Worm (Caenorhabditis elegans) whole organism, young adult: ENCODE measurements around the gene F52G3.5.

Experiments
- C17E4.6 ChIP-seq: fragments of 200-800 bp; sonication (Bioruptor generic); IDR thresholded peaks from 2 replicates; pipeline ENCODE4 v1.3.6; 2022; ENCODE audit warnings: missing genetic modification reagents, missing genetic modification characterization, missing compliant biosample characterization
- D2030.7 ChIP-seq: fragments of 200-800 bp; sonication (Bioruptor generic); IDR thresholded peaks from 2 replicates; pipeline ENCODE4 v1.3.6; 2022; ENCODE audit warnings: missing genetic modification reagents, missing genetic modification characterization, missing compliant biosample characterization
- F33H1.4 ChIP-seq: fragments of 200-800 bp; sonication (Bioruptor generic); IDR thresholded peaks from 2 replicates; pipeline ENCODE4 v1.3.6; 2022; ENCODE audit warnings: missing genetic modification reagents, missing genetic modification characterization, missing compliant biosample characterization
- F49E8.2 ChIP-seq: sonication (generic microtip); optimal IDR thresholded peaks from 3 replicates; lab custom pipeline; 2017; ENCODE audit warnings: missing genetic modification characterization, mild to moderate bottlenecking, missing compliant biosample characterization, antibody characterized with exemption, moderate library complexity; ENCODE audit not compliant: insufficient read depth
- F57C9.4 ChIP-seq: sonication (generic microtip); optimal IDR thresholded peaks from 2 replicates; lab custom pipeline; 2017; ENCODE audit warnings: mild to moderate bottlenecking, missing genetic modification characterization, missing compliant biosample characterization
- T07F8.4 ChIP-seq: sonication (generic microtip); optimal IDR thresholded peaks from 2 replicates; lab custom pipeline; 2016; ENCODE audit warnings: mild to moderate bottlenecking, missing genetic modification characterization, moderate library complexity, missing compliant biosample characterization
- Y53G8AR.9 ChIP-seq: fragments of 200-800 bp; sonication (Bioruptor generic); conservative IDR thresholded peaks from 2 replicates; pipeline ENCODE4 v1.3.6; 2022; ENCODE audit warnings: missing genetic modification reagents, missing genetic modification characterization, missing compliant biosample characterization
- Y56A3A.18 ChIP-seq: fragments of 200-800 bp; sonication (Bioruptor generic); IDR thresholded peaks from 2 replicates; pipeline ENCODE4 v1.3.6; 2022; ENCODE audit warnings: missing genetic modification reagents, missing genetic modification characterization, missing compliant biosample characterization
- Y79H2A.3 ChIP-seq: fragments of 200-800 bp; sonication (Bioruptor generic); conservative IDR thresholded peaks from 2 replicates; pipeline ENCODE4 v1.3.6; 2022; ENCODE audit warnings: missing genetic modification reagents, missing genetic modification characterization, missing compliant biosample characterization
- ZK185.1 ChIP-seq: sonication (generic microtip); optimal IDR thresholded peaks from 2 replicates; lab custom pipeline; 2016; ENCODE audit warnings: mild to moderate bottlenecking, missing genetic modification characterization, missing compliant biosample characterization; ENCODE audit not compliant: poor library complexity, severe bottlenecking
- akir-1 ChIP-seq: fragments of 200-800 bp; sonication (Bioruptor generic); optimal IDR thresholded peaks from 2 replicates; lab custom pipeline; 2018; ENCODE audit warnings: mild to moderate bottlenecking, missing genetic modification characterization, moderate library complexity, missing compliant biosample characterization
- ama-1 ChIP-seq, 3 experiments: fragments of 150-350 bp in 1 of 3; sonication (generic microtip) in 2 of 3; optimal IDR thresholded peaks; 2 replicates each; lab custom pipeline; 2014 to 2018; ENCODE audit warnings: missing biosample characterization in 2 of 3, missing genetic modification characterization in 2 of 3, missing genetic modification reagents in 2 of 3
- aptf-2 ChIP-seq: fragments of 200-800 bp; sonication (Bioruptor generic); conservative IDR thresholded peaks from 2 replicates; pipeline ENCODE4 v1.3.6; 2022; ENCODE audit warnings: missing genetic modification reagents, missing genetic modification characterization, missing compliant biosample characterization
- aptf-3 ChIP-seq: fragments of 200-800 bp; sonication (Bioruptor generic); IDR thresholded peaks from 2 replicates; pipeline ENCODE4 v1.3.6; 2022; ENCODE audit warnings: missing genetic modification characterization, missing compliant biosample characterization
- cebp-2 ChIP-seq: fragments of 200-800 bp; sonication (Bioruptor generic); IDR thresholded peaks from 2 replicates; pipeline ENCODE4 v1.3.6; 2022; ENCODE audit warnings: missing genetic modification characterization, missing compliant biosample characterization
- ceh-100 ChIP-seq: fragments of 200-800 bp; sonication (Bioruptor generic); IDR thresholded peaks from 2 replicates; pipeline ENCODE4 v1.3.6; 2022; ENCODE audit warnings: missing genetic modification reagents, missing genetic modification characterization, missing compliant biosample characterization
- ceh-27 ChIP-seq: fragments of 200-800 bp; sonication (Bioruptor generic); optimal IDR thresholded peaks from 2 replicates; lab custom pipeline; 2018; ENCODE audit warnings: mild to moderate bottlenecking, missing genetic modification characterization, moderate library complexity, missing compliant biosample characterization
- ceh-40 ChIP-seq: fragments of 200-800 bp; sonication (Bioruptor generic); IDR thresholded peaks from 2 replicates; pipeline ENCODE4 v1.3.6; 2022; ENCODE audit warnings: missing genetic modification characterization, missing compliant biosample characterization
- dpff-1 ChIP-seq: sonication (generic microtip); optimal IDR thresholded peaks from 2 replicates; lab custom pipeline; 2017; ENCODE audit warnings: mild to moderate bottlenecking, missing genetic modification characterization, missing compliant biosample characterization
- efl-1 ChIP-seq: fragments of 150-350 bp; optimal IDR thresholded peaks from 2 replicates; lab custom pipeline; 2014; ENCODE audit warnings: missing biosample characterization, missing genetic modification reagents, missing genetic modification characterization
- egl-44 ChIP-seq: fragments of 200-800 bp; sonication (Bioruptor generic); IDR thresholded peaks from 2 replicates; pipeline ENCODE4 v1.3.6; 2022; ENCODE audit warnings: missing genetic modification reagents, missing genetic modification characterization, missing compliant biosample characterization
- egrh-3 ChIP-seq: fragments of 200-800 bp; sonication (Bioruptor generic); IDR thresholded peaks from 2 replicates; pipeline ENCODE4 v1.3.6; 2022; ENCODE audit warnings: missing genetic modification reagents, missing genetic modification characterization, missing compliant biosample characterization
- fkh-3 ChIP-seq: sonication (generic microtip); optimal IDR thresholded peaks from 2 replicates; lab custom pipeline; 2016; ENCODE audit warnings: mild to moderate bottlenecking, missing genetic modification characterization, missing compliant biosample characterization
- gei-17 ChIP-seq: fragments of 200-800 bp; sonication (Bioruptor generic); optimal IDR thresholded peaks from 2 replicates; lab custom pipeline; 2018; ENCODE audit warnings: mild to moderate bottlenecking, missing genetic modification characterization, missing compliant biosample characterization
- hmg-1.2 ChIP-seq: fragments of 200-800 bp; sonication (Bioruptor generic); IDR thresholded peaks from 2 replicates; pipeline ENCODE4 v1.3.6; 2022; ENCODE audit warnings: missing genetic modification reagents, missing genetic modification characterization, missing compliant biosample characterization
- hrde-1 ChIP-seq: sonication (generic microtip); optimal IDR thresholded peaks from 2 replicates; lab custom pipeline; 2016; ENCODE audit warnings: missing genetic modification characterization, mild to moderate bottlenecking, missing compliant biosample characterization, moderate library complexity, missing genotype, missing genetic modification reagents, borderline replicate concordance
- hsf-1 ChIP-seq: fragments of 200-800 bp; sonication (Bioruptor generic); IDR thresholded peaks from 2 replicates; pipeline ENCODE4 v1.3.6; 2022; ENCODE audit warnings: missing genetic modification reagents, missing genetic modification characterization, missing compliant biosample characterization
- lin-40 ChIP-seq: sonication (generic microtip); optimal IDR thresholded peaks from 2 replicates; lab custom pipeline; 2016; ENCODE audit warnings: missing genetic modification characterization, mild to moderate bottlenecking, missing compliant biosample characterization, missing genotype, missing genetic modification reagents
- lir-1 ChIP-seq: fragments of 200-800 bp; sonication (Bioruptor generic); conservative IDR thresholded peaks from 2 replicates; pipeline ENCODE4 v1.3.6; 2022; ENCODE audit warnings: missing genetic modification reagents, missing genetic modification characterization, missing compliant biosample characterization
- lsy-27 ChIP-seq: sonication (generic microtip); optimal IDR thresholded peaks from 2 replicates; lab custom pipeline; 2017; ENCODE audit warnings: missing genetic modification characterization, mild to moderate bottlenecking, missing compliant biosample characterization, antibody characterized with exemption, missing genotype, borderline replicate concordance; ENCODE audit not compliant: insufficient read depth
- madf-10 ChIP-seq: sonication (generic microtip); optimal IDR thresholded peaks from 2 replicates; lab custom pipeline; 2016; ENCODE audit warnings: mild to moderate bottlenecking, missing genetic modification characterization, missing compliant biosample characterization
- madf-6 ChIP-seq: fragments of 200-800 bp; sonication (Bioruptor generic); IDR thresholded peaks from 2 replicates; pipeline ENCODE4 v1.3.6; 2022; ENCODE audit warnings: missing genetic modification reagents, missing genetic modification characterization, missing compliant biosample characterization
- mel-28 ChIP-seq: sonication (generic microtip); optimal IDR thresholded peaks from 2 replicates; lab custom pipeline; 2016; ENCODE audit warnings: borderline replicate concordance, mild to moderate bottlenecking, missing genetic modification characterization, missing compliant biosample characterization
- mes-4 ChIP-seq: sonication (generic microtip); optimal IDR thresholded peaks from 2 replicates; lab custom pipeline; 2016; ENCODE audit warnings: missing genotype, missing genetic modification characterization, missing compliant biosample characterization
- nfyb-1 ChIP-seq: fragments of 200-800 bp; sonication (Bioruptor generic); IDR thresholded peaks from 2 replicates; pipeline ENCODE4 v1.3.6; 2022; ENCODE audit warnings: missing genetic modification reagents, missing genetic modification characterization, missing compliant biosample characterization
- nhr-120 ChIP-seq: fragments of 200-800 bp; sonication (Bioruptor generic); IDR thresholded peaks from 2 replicates; pipeline ENCODE4 v1.3.6; 2022; ENCODE audit warnings: missing genetic modification characterization, missing compliant biosample characterization
- nhr-27 ChIP-seq: fragments of 200-800 bp; sonication (Bioruptor generic); optimal IDR thresholded peaks from 2 replicates; lab custom pipeline; 2018; ENCODE audit warnings: mild to moderate bottlenecking, missing genetic modification characterization, moderate library complexity, missing compliant biosample characterization
- nhr-80 ChIP-seq: sonication (generic microtip); optimal IDR thresholded peaks from 2 replicates; lab custom pipeline; 2016; ENCODE audit warnings: missing genetic modification characterization, missing compliant biosample characterization
- pbrm-1 ChIP-seq: fragments of 200-800 bp; sonication (Bioruptor generic); IDR thresholded peaks from 2 replicates; pipeline ENCODE4 v1.3.6; 2022; ENCODE audit warnings: missing genetic modification reagents, missing genetic modification characterization, missing compliant biosample characterization
- pha-4 ChIP-seq: fragments of 150-350 bp; sonication (generic microtip); optimal IDR thresholded peaks from 2 replicates; lab custom pipeline; 2014; ENCODE audit warnings: missing biosample characterization, missing genetic modification reagents, missing genetic modification characterization
- somi-1 ChIP-seq: fragments of 200-800 bp; sonication (Bioruptor generic); optimal IDR thresholded peaks from 2 replicates; lab custom pipeline; 2018; ENCODE audit warnings: mild to moderate bottlenecking, missing genetic modification characterization, missing compliant biosample characterization
- tlf-1 ChIP-seq: fragments of 200-800 bp; sonication (Bioruptor generic); optimal IDR thresholded peaks from 2 replicates; lab custom pipeline; 2018; ENCODE audit warnings: mild to moderate bottlenecking, missing genetic modification characterization, missing compliant biosample characterization
- unc-130 ChIP-seq: sonication (generic microtip); optimal IDR thresholded peaks from 2 replicates; lab custom pipeline; 2016; ENCODE audit warnings: missing genetic modification reagents, missing genetic modification characterization, missing compliant biosample characterization
- ztf-25 ChIP-seq: fragments of 200-800 bp; sonication (Bioruptor generic); IDR thresholded peaks from 2 replicates; pipeline ENCODE4 v1.3.6; 2022; ENCODE audit warnings: missing genetic modification reagents, missing genetic modification characterization, missing compliant biosample characterization

F52G3.5 gene

ce11 chrX:16976043-16976442 lies at the start of gene F52G3.5:
TSS of gene F52G3.5 (minus strand) at chrX:16976143.
- TF ChIP-seq ceh-27 (GFP tag; lab: Kevin White, UChicago) (no peak), fkh-3 (tag; lab: Kevin White, UChicago) (no peak), F33H1.4 (GFP tag; lab: Robert Waterston, UW) (no peak), egl-44 (no peak), D2030.7 (GFP tag; lab: Robert Waterston, UW) (no peak), gei-17 (GFP tag; lab: Kevin White, UChicago) (no peak), ZK185.1 (tag; lab: Kevin White, UChicago) (no peak), T07F8.4 (tag; lab: Kevin White, UChicago) (no peak), tlf-1 (GFP tag; lab: Kevin White, UChicago) (no peak), F49E8.2 (tag; lab: Kevin White, UChicago) (no peak), pha-4 (tag; lab: Kevin White, UChicago) (no peak)

ce11 chrX:17020858-17021257 lies 44.9 kb upstream of the F52G3.5 start, which contains the start of gene F35B3.4:
TSS of gene F35B3.4 (minus strand) at chrX:17020958.
- TF ChIP-seq unc-130 (GFP tag; lab: Kevin White, UChicago) (no peak), ceh-100 (GFP tag; lab: Robert Waterston, UW) (no peak), aptf-3 (GFP tag; lab: Robert Waterston, UW) (no peak), nhr-80 (tag; lab: Kevin White, UChicago) (no peak), hsf-1 (GFP tag; lab: Robert Waterston, UW) (no peak), madf-10 (tag; lab: Kevin White, UChicago) (no peak), lir-1 (GFP tag; lab: Robert Waterston, UW) (no peak), egl-44 (no peak), Y56A3A.18 (GFP tag; lab: Robert Waterston, UW) (no peak), ceh-40 (GFP tag; lab: Robert Waterston, UW) (no peak), aptf-2 (GFP tag; lab: Robert Waterston, UW) (no peak), lin-40 (tag; lab: Kevin White, UChicago) (no peak), Y79H2A.3 (GFP tag; lab: Robert Waterston, UW) (no peak), somi-1 (GFP tag; lab: Kevin White, UChicago) (no peak), nhr-120 (GFP tag; lab: Robert Waterston, UW) (no peak), egrh-3 (GFP tag; lab: Robert Waterston, UW) (no peak), dpff-1 (tag; lab: Kevin White, UChicago) (no peak), akir-1 (GFP tag; lab: Kevin White, UChicago) (no peak), pbrm-1 (GFP tag; lab: Robert Waterston, UW) (no peak)

- TF ChIP-seq mel-28 (no peak), fkh-3 (tag; lab: Kevin White, UChicago) (no peak), F57C9.4 (tag; lab: Kevin White, UChicago) (no peak), somi-1 (GFP tag; lab: Kevin White, UChicago) (no peak), cebp-2 (no peak), ztf-25 (GFP tag; lab: Robert Waterston, UW) (no peak), C17E4.6 (GFP tag; lab: Robert Waterston, UW) (no peak)
Observed at ce11 chrX:17019098-17019497, 43.2 kb upstream of the F52G3.5 start.

- TF ChIP-seq hmg-1.2 (no peak), ama-1 (optimal IDR thresholded peaks at IDR 0.05; lab: Kevin White, UChicago) (no peak), ama-1 (GFP tag; optimal IDR thresholded peaks at IDR 0.05; lab: Kevin White, UChicago) (no peak), nfyb-1 (GFP tag; lab: Robert Waterston, UW) (no peak), lsy-27 (tag; lab: Kevin White, UChicago) (no peak), nhr-27 (tag; lab: Kevin White, UChicago) (no peak), hrde-1 (no peak), gei-17 (GFP tag; lab: Kevin White, UChicago) (no peak), efl-1 (GFP tag; lab: Kevin White, UChicago) (no peak), Y53G8AR.9 (GFP tag; lab: Robert Waterston, UW) (no peak), somi-1 (GFP tag; lab: Kevin White, UChicago) (no peak), madf-6 (GFP tag; lab: Robert Waterston, UW) (no peak), unc-130 (GFP tag; lab: Kevin White, UChicago) (no peak), mes-4 (tag; lab: Kevin White, UChicago) (no peak)
Observed at ce11 chrX:17013162-17013561, 37.2 kb upstream of the F52G3.5 start, which contains the start of gene F35B3.3. TSS of gene F35B3.3 (plus strand) at chrX:17013462.
